Fruit fly (Drosophila melanogaster) whole organism, adult: Measurements from ENCODE around the gene Atg3.

Experiments used
- CG12768 ChIP-seq: fragments of 200-800 bp; sonication (Bioruptor generic); optimal IDR thresholded peaks from 2 replicates; lab custom pipeline; 2017; ENCODE audit warnings: missing biosample characterization, missing genetic modification characterization, mild to moderate bottlenecking, moderate library complexity, missing genetic modification reagents
- CG7101 ChIP-seq: fragments of 200-800 bp; sonication (Bioruptor generic); optimal IDR thresholded peaks from 2 replicates; lab custom pipeline; 2018; ENCODE audit warnings: missing biosample characterization, mild to moderate bottlenecking, missing genetic modification characterization, moderate library complexity
- Mnt ChIP-seq: fragments of 200-800 bp; sonication (Bioruptor generic); optimal IDR thresholded peaks from 2 replicates; lab custom pipeline; 2016; ENCODE audit warnings: missing biosample characterization, mild to moderate bottlenecking, missing genetic modification characterization
- cnc ChIP-seq, 2 experiments: fragments of >200 bp; optimal IDR thresholded peaks; 2 replicates each; lab custom pipeline; 2017
- kay ChIP-seq: fragments of 200-800 bp; sonication (Bioruptor generic); peaks from one replicate; lab custom pipeline; 2016; ENCODE audit warnings: missing biosample characterization, missing genetic modification characterization, borderline replicate concordance
- toe ChIP-seq: fragments of 200-800 bp; sonication (Bioruptor generic); optimal IDR thresholded peaks from 2 replicates; lab custom pipeline; 2016; ENCODE audit warnings: missing biosample characterization, missing genetic modification characterization

dm6 chr3L:18747953-18748756 lies at the start of gene Atg3, which contains the start of gene Nufip:
- TF ChIP-seq Mnt (peak; percentile 73), cnc (optimal IDR thresholded peaks at IDR 0.05; lab: Kevin White, UChicago) (no peak), CG12768 (GFP tag; lab: Kevin White, UChicago) (no peak), kay (GFP tag; lab: Kevin White, UChicago) (peak; percentile 91), CG7101 (tag; lab: Kevin White, UChicago) (peak; percentile 42), toe (GFP tag; lab: Kevin White, UChicago) (no peak)
